Fruit fly (Drosophila melanogaster) whole organism, embryonic: ENCODE data around the gene CG14153.

ENCODE experiments used
- Antp ChIP-seq: fragments of 200-800 bp; sonication (Bioruptor generic); optimal IDR thresholded peaks from 3 replicates; lab custom pipeline; 2016; ENCODE audit warnings: missing biosample characterization, missing genetic modification characterization
- BtbVII ChIP-seq: fragments of 200-800 bp; sonication (Bioruptor generic); optimal IDR thresholded peaks from 3 replicates; lab custom pipeline; 2017; ENCODE audit warnings: missing biosample characterization, mild to moderate bottlenecking, missing genetic modification characterization
- CG1024 ChIP-seq: fragments of 200-800 bp; sonication (Bioruptor generic); IDR thresholded peaks from 2 replicates; pipeline ENCODE4 v1.3.6; 2022; ENCODE audit warnings: missing biosample characterization, missing genetic modification characterization
- CG10267 ChIP-seq: fragments of 200-800 bp; sonication (Bioruptor generic); optimal IDR thresholded peaks from 2 replicates; lab custom pipeline; 2018; ENCODE audit warnings: missing biosample characterization, mild to moderate bottlenecking, missing genetic modification characterization, moderate library complexity
- CG10321 ChIP-seq: fragments of 200-800 bp; sonication (Bioruptor generic); IDR thresholded peaks from 2 replicates; pipeline ENCODE4 v1.3.6; 2022; ENCODE audit warnings: missing biosample characterization, missing genetic modification characterization
- CG11504 ChIP-seq: fragments of 200-800 bp; sonication (Bioruptor generic); optimal IDR thresholded peaks from 3 replicates; lab custom pipeline; 2019; ENCODE audit warnings: missing biosample characterization, mild to moderate bottlenecking, missing genetic modification characterization, moderate library complexity
- CG12155 ChIP-seq: fragments of 200-800 bp; sonication (Bioruptor generic); optimal IDR thresholded peaks from 3 replicates; lab custom pipeline; 2016; ENCODE audit warnings: missing biosample characterization, missing genetic modification characterization
- CG12659 ChIP-seq: fragments of 200-800 bp; sonication (Bioruptor generic); optimal IDR thresholded peaks from 3 replicates; lab custom pipeline; 2017; ENCODE audit warnings: mild to moderate bottlenecking, missing biosample characterization, missing genetic modification reagents, missing genetic modification characterization
- CG12942 ChIP-seq: fragments of 200-800 bp; sonication (Bioruptor generic); optimal IDR thresholded peaks from 3 replicates; lab custom pipeline; 2016; ENCODE audit warnings: missing biosample characterization, missing genetic modification characterization
- CG13123 ChIP-seq: fragments of 200-800 bp; sonication (Bioruptor generic); optimal IDR thresholded peaks from 2 replicates; lab custom pipeline; 2016; ENCODE audit warnings: missing biosample characterization, missing genetic modification characterization
- CG1603 ChIP-seq: fragments of 200-800 bp; sonication (Bioruptor generic); optimal IDR thresholded peaks from 2 replicates; lab custom pipeline; 2019; ENCODE audit warnings: missing biosample characterization, mild to moderate bottlenecking, missing genetic modification characterization, moderate library complexity
- CG16863 ChIP-seq: fragments of 200-800 bp; sonication (Bioruptor generic); optimal IDR thresholded peaks from 3 replicates; lab custom pipeline; 2016; ENCODE audit warnings: missing biosample characterization, missing genetic modification characterization
- CG17186 ChIP-seq: fragments of 200-800 bp; sonication (Bioruptor generic); optimal IDR thresholded peaks from 3 replicates; lab custom pipeline; 2017; ENCODE audit warnings: missing biosample characterization, missing genetic modification reagents, missing genetic modification characterization
- CG30020 ChIP-seq: fragments of 200-800 bp; optimal IDR thresholded peaks from 2 replicates; lab custom pipeline; 2019; ENCODE audit warnings: missing biosample characterization, mild to moderate bottlenecking, missing genetic modification characterization, moderate library complexity
- CG5245 ChIP-seq: fragments of 200-800 bp; sonication (Bioruptor generic); optimal IDR thresholded peaks from 3 replicates; lab custom pipeline; 2016; ENCODE audit warnings: missing biosample characterization, missing genetic modification characterization
- CG6272 ChIP-seq: fragments of 200-800 bp; sonication (Bioruptor generic); IDR thresholded peaks from 2 replicates; pipeline ENCODE4 v1.3.6; 2022; ENCODE audit warnings: missing biosample characterization, missing genetic modification characterization
- CG7839 ChIP-seq: fragments of 200-800 bp; sonication (Bioruptor generic); optimal IDR thresholded peaks from 3 replicates; lab custom pipeline; 2018; ENCODE audit warnings: missing biosample characterization, mild to moderate bottlenecking, missing genetic modification characterization, moderate library complexity
- CG7963 ChIP-seq: fragments of 200-800 bp; sonication (Bioruptor generic); IDR thresholded peaks from 3 replicates; pipeline ENCODE4 v1.3.6; 2022; ENCODE audit warnings: missing biosample characterization, missing genetic modification characterization; ENCODE audit not compliant: partially characterized antibody
- CG9215 ChIP-seq: fragments of 200-800 bp; sonication (Bioruptor generic); IDR thresholded peaks from 2 replicates; pipeline ENCODE4 v1.3.6; 2022; ENCODE audit warnings: missing biosample characterization, missing genetic modification characterization
- CoRest ChIP-seq: fragments of 200-800 bp; sonication (Bioruptor generic); optimal IDR thresholded peaks from 3 replicates; lab custom pipeline; 2018; ENCODE audit warnings: missing biosample characterization, mild to moderate bottlenecking, missing genetic modification characterization, moderate library complexity
- CrebB ChIP-seq: fragments of 200-800 bp; sonication (Bioruptor generic); optimal IDR thresholded peaks from 3 replicates; lab custom pipeline; 2018; ENCODE audit warnings: missing biosample characterization, mild to moderate bottlenecking, missing genetic modification characterization
- D19B ChIP-seq: fragments of 200-800 bp; sonication (Bioruptor generic); optimal IDR thresholded peaks from 2 replicates; lab custom pipeline; 2017; ENCODE audit warnings: missing biosample characterization, mild to moderate bottlenecking, missing genetic modification characterization
- Dbx ChIP-seq: fragments of 200-800 bp; sonication (Bioruptor generic); IDR thresholded peaks from 3 replicates; pipeline ENCODE4 v1.3.6; 2022; ENCODE audit warnings: missing biosample characterization, missing genetic modification characterization
- Dek ChIP-seq: fragments of 200-800 bp; sonication (Bioruptor generic); optimal IDR thresholded peaks from 3 replicates; lab custom pipeline; 2019; ENCODE audit warnings: missing biosample characterization, mild to moderate bottlenecking, missing genetic modification characterization, moderate library complexity
- Drgx ChIP-seq: fragments of 200-800 bp; sonication (Bioruptor generic); IDR thresholded peaks from 2 replicates; pipeline ENCODE4 v1.3.6; 2022; ENCODE audit warnings: missing biosample characterization, missing genetic modification characterization
- E2f1 ChIP-seq: fragments of 200-800 bp; sonication (Bioruptor generic); IDR thresholded peaks from 2 replicates; pipeline ENCODE4 v1.3.6; 2022; ENCODE audit warnings: missing biosample characterization, missing genetic modification characterization
- Hr39 ChIP-seq: fragments of >200 bp; optimal IDR thresholded peaks from 2 replicates; lab custom pipeline; 2017
- Hsf ChIP-seq: fragments of 200-800 bp; sonication (Bioruptor generic); optimal IDR thresholded peaks from 3 replicates; lab custom pipeline; 2016; ENCODE audit warnings: missing biosample characterization, missing genetic modification characterization
- Meics ChIP-seq: fragments of 200-800 bp; sonication (Bioruptor generic); optimal IDR thresholded peaks from 2 replicates; lab custom pipeline; 2017; ENCODE audit warnings: missing biosample characterization, mild to moderate bottlenecking, missing genetic modification characterization
- Nf-YB ChIP-seq: fragments of 200-800 bp; sonication (Bioruptor generic); optimal IDR thresholded peaks from 3 replicates; lab custom pipeline; 2019; ENCODE audit warnings: missing biosample characterization, mild to moderate bottlenecking, missing genetic modification characterization, moderate library complexity
- PHDP ChIP-seq: fragments of 200-800 bp; sonication (Bioruptor generic); optimal IDR thresholded peaks from 3 replicates; lab custom pipeline; 2018; ENCODE audit warnings: missing biosample characterization, mild to moderate bottlenecking, missing genetic modification characterization, moderate library complexity
- Pdp1 ChIP-seq, 2 experiments: fragments of 200-800 bp; sonication (Bioruptor generic); optimal IDR thresholded peaks; 3 replicates each; lab custom pipeline; 2016; ENCODE audit warnings: missing biosample characterization in 2 of 2, missing genetic modification characterization in 2 of 2, mild to moderate bottlenecking in 1 of 2, moderate library complexity in 1 of 2
- Ptx1 ChIP-seq: fragments of 200-800 bp; sonication (Bioruptor generic); IDR thresholded peaks from 2 replicates; pipeline ENCODE4 v1.3.6; 2022; ENCODE audit warnings: missing biosample characterization, missing genetic modification characterization
- al ChIP-seq: fragments of 200-800 bp; sonication (Bioruptor generic); IDR thresholded peaks from 2 replicates; pipeline ENCODE4 v1.3.6; 2022; ENCODE audit warnings: missing biosample characterization, missing genetic modification characterization
- amos ChIP-seq: fragments of 200-800 bp; sonication (Bioruptor generic); IDR thresholded peaks from 2 replicates; pipeline ENCODE4 v1.3.6; 2022; ENCODE audit warnings: missing biosample characterization, missing genetic modification characterization; ENCODE audit not compliant: partially characterized antibody
- bab2 ChIP-seq: fragments of 200-800 bp; sonication (Bioruptor generic); optimal IDR thresholded peaks from 2 replicates; lab custom pipeline; 2016; ENCODE audit warnings: missing biosample characterization, missing genetic modification characterization
- bcd ChIP-seq: fragments of 200-800 bp; sonication (Bioruptor generic); optimal IDR thresholded peaks from 2 replicates; lab custom pipeline; 2017; ENCODE audit warnings: missing biosample characterization, mild to moderate bottlenecking, missing genetic modification characterization
- chn ChIP-seq: fragments of 200-800 bp; sonication (Bioruptor generic); optimal IDR thresholded peaks from 2 replicates; lab custom pipeline; 2016; ENCODE audit warnings: missing biosample characterization, missing genetic modification characterization
- dm ChIP-seq: fragments of 200-800 bp; sonication (Bioruptor generic); optimal IDR thresholded peaks from 3 replicates; lab custom pipeline; 2016; ENCODE audit warnings: missing biosample characterization, missing genetic modification characterization
- grn ChIP-seq: fragments of 200-800 bp; sonication (Bioruptor generic); optimal IDR thresholded peaks from 3 replicates; lab custom pipeline; 2017; ENCODE audit warnings: missing biosample characterization, missing genetic modification characterization
- jing ChIP-seq: fragments of 200-800 bp; sonication (Bioruptor generic); optimal IDR thresholded peaks from 2 replicates; lab custom pipeline; 2018; ENCODE audit warnings: missing biosample characterization, mild to moderate bottlenecking, missing genetic modification characterization
- kah ChIP-seq: fragments of 200-800 bp; sonication (Bioruptor generic); optimal IDR thresholded peaks from 2 replicates; lab custom pipeline; 2018; ENCODE audit warnings: missing biosample characterization, mild to moderate bottlenecking, missing genetic modification characterization
- lov ChIP-seq, 2 experiments: fragments of 200-800 bp in 1 of 2; fragments of >200 bp in 1 of 2; sonication (Bioruptor generic) in 1 of 2; IDR thresholded peaks in 1 of 2; optimal IDR thresholded peaks in 1 of 2; 2 replicates in 1 of 2; 3 replicates in 1 of 2; pipeline versions ENCODE4 v1.3.6 to Lab custom; 2017 to 2022; ENCODE audit warnings: missing biosample characterization in 1 of 2, missing genetic modification characterization in 1 of 2
- onecut ChIP-seq: fragments of 200-800 bp; sonication (Bioruptor generic); IDR thresholded peaks from 2 replicates; pipeline ENCODE4 v1.3.6; 2022; ENCODE audit warnings: missing biosample characterization, missing genetic modification characterization
- prd ChIP-seq, 3 experiments: fragments of >200 bp in 2 of 3; fragments of 200-800 bp in 1 of 3; sonication (Bioruptor generic) in 1 of 3; optimal IDR thresholded peaks in 2 of 3; IDR thresholded peaks in 1 of 3; 2 replicates in 2 of 3; 3 replicates in 1 of 3; pipeline versions ENCODE4 v1.3.6 to Lab custom; 2017 to 2022; ENCODE audit warnings: missing biosample characterization in 1 of 3, missing genetic modification characterization in 1 of 3
- pros ChIP-seq: fragments of 200-800 bp; sonication (Bioruptor generic); optimal IDR thresholded peaks from 3 replicates; lab custom pipeline; 2019; ENCODE audit warnings: missing biosample characterization, mild to moderate bottlenecking, missing genetic modification characterization, moderate library complexity
- tio ChIP-seq: fragments of 200-800 bp; sonication (Bioruptor generic); optimal IDR thresholded peaks from 2 replicates; lab custom pipeline; 2017; ENCODE audit warnings: missing biosample characterization, missing genetic modification characterization, inconsistent platforms
- ttk ChIP-seq: fragments of 200-800 bp; sonication (Bioruptor generic); IDR thresholded peaks from 2 replicates; pipeline ENCODE4 v2.1.2; 2022; ENCODE audit warnings: missing biosample characterization, missing genetic modification characterization
- unpg ChIP-seq: fragments of 200-800 bp; sonication (Bioruptor generic); optimal IDR thresholded peaks from 3 replicates; lab custom pipeline; 2018; ENCODE audit warnings: missing biosample characterization, mild to moderate bottlenecking, missing genetic modification characterization, moderate library complexity
- zen2 ChIP-seq: fragments of 200-800 bp; sonication (Bioruptor generic); IDR thresholded peaks from 3 replicates; pipeline ENCODE4 v1.3.6; 2022; ENCODE audit warnings: missing biosample characterization, missing genetic modification characterization; ENCODE audit not compliant: partially characterized antibody

Gene CG14153

DNA sequence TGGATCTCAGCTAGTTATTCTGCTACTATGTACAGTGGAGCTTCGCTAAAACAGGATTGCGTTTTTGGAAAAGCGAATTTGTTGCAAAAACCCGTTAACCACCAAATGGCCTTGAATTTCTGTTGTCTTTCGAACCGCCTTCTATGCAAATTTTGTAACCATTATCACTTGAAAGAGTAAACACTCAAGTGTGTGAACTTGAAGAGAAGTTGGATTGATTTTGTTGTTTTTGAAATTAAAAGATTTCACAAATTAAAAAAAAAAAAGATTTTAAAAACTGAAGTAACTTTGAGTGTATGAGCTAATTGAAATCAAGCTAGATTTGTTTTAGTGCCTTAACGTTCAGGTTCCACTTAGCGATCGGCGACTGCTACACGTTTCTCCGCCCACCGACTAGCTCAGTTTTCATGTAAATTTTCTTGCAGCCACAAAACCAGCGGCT lies 40.6 kb downstream of the CG14153 start (continued):
- TF ChIP-seq Pdp1 (GFP tag; optimal IDR thresholded peaks at IDR 0.05; lab: Kevin White, UChicago) (peak; percentile 60 to 72), CG7963 (no peak), CG11504 (tag; lab: Kevin White, UChicago) (peak; percentile 81), CG17186 (GFP tag; lab: Kevin White, UChicago) (no peak), CG10321 (GFP tag; lab: Robert Waterston, UW) (no peak), CG13123 (GFP tag; lab: Kevin White, UChicago) (no peak), CG1024 (GFP tag; lab: Robert Waterston, UW) (no peak), CoRest (tag; lab: Kevin White, UChicago) (peak; percentile 69), amos (GFP tag; lab: Robert Waterston, UW) (no peak), lov (optimal IDR thresholded peaks at IDR 0.05; lab: Kevin White, UChicago) (no peak), lov (GFP tag; IDR thresholded peaks at IDR 0.05; lab: Robert Waterston, UW) (no peak), chn (GFP tag; lab: Kevin White, UChicago) (peak; percentile 42), CG6272 (GFP tag; lab: Robert Waterston, UW) (peak; percentile 27; the same call in 1 of the 2 replicates), E2f1 (GFP tag; lab: Robert Waterston, UW) (peak; percentile 56), PHDP (tag; lab: Kevin White, UChicago) (peak; percentile 17), Antp (peak; percentile 70), grn (GFP tag; lab: Kevin White, UChicago) (no peak), CG1603 (peak; percentile 51), CG12155 (GFP tag; lab: Kevin White, UChicago) (no peak), tio (GFP tag; lab: Kevin White, UChicago) (no peak), CrebB (tag; lab: Kevin White, UChicago) (no peak), prd (optimal IDR thresholded peaks at IDR 0.05; lab: Kevin White, UChicago) (no peak), prd (GFP tag; IDR thresholded peaks at IDR 0.05; lab: Robert Waterston, UW) (peak; percentile 82), onecut (GFP tag; lab: Robert Waterston, UW) (peak; percentile 57), bcd (GFP tag; lab: Kevin White, UChicago) (peak; percentile 65), al (peak; percentile 59; the same call in 1 of the 2 replicates), pros (GFP tag; lab: Kevin White, UChicago) (no peak), jing (peak; percentile 24), bab2 (peak; percentile 89), CG7839 (tag; lab: Kevin White, UChicago) (peak; percentile 86), Meics (GFP tag; lab: Kevin White, UChicago) (peak; percentile 77), ttk (peak; percentile 54), zen2 (no peak), CG30020 (tag; lab: Kevin White, UChicago) (no peak), dm (GFP tag; lab: Kevin White, UChicago) (no peak), Drgx (GFP tag; lab: Robert Waterston, UW) (peak; percentile 83), D19B (GFP tag; lab: Kevin White, UChicago) (peak; percentile 36), kah (GFP tag; lab: Kevin White, UChicago) (no peak), Ptx1 (GFP tag; lab: Robert Waterston, UW) (peak; percentile 84), unpg (GFP tag; lab: Kevin White, UChicago) (peak; percentile 62), CG12659 (peak; percentile 59), BtbVII (peak; percentile 50), Nf-YB (GFP tag; lab: Kevin White, UChicago) (peak; percentile 16), CG9215 (GFP tag; lab: Robert Waterston, UW) (peak; percentile 68), CG5245 (peak; percentile 28), CG16863 (peak; percentile 12), CG12942 (peak; percentile 41), Dek (tag; lab: Kevin White, UChicago) (peak; percentile 53), Hr39 (no peak), Dbx (0 out of 3 replicates have a peak, but pooled peaks have one; percentile 20), Hsf (peak; percentile 53), CG10267 (tag; lab: Kevin White, UChicago) (peak; percentile 49)
